Worm (Caenorhabditis elegans): ENCODE measurements around the gene pha-4.

pha-4 gene

DNA sequence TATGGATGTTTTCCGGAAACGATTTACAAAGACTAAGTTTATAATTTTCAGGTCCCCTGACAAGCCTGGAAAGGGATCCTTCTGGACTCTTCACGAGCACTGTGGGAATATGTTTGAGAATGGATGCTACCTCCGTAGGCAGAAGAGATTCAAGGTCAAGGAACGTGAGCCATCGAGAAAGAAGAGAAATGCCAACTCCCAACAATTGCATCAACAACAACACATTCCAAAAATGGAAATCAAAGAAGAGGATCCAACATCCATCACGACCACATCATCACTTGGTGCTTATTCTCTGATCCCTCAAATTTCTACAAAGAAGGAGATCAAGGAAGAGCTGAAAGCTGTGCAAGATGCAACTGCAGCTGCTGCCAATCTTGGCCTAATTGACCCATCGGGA, 5.3 kb downstream of the pha-4 start:
- TF ChIP-seq ztf-4 (tag; optimal IDR thresholded peaks at IDR 0.05) (no peak), elt-3 (tag; optimal IDR thresholded peaks at IDR 0.05) (no peak), R02D3.7 (tag; optimal IDR thresholded peaks at IDR 0.05) (no peak), gmeb-1 (tag; optimal IDR thresholded peaks at IDR 0.05) (no peak), mdl-1 (tag; optimal IDR thresholded peaks at IDR 0.05) (no peak), egl-27 (tag; optimal IDR thresholded peaks at IDR 0.05) (no peak), nhr-129 (tag; optimal IDR thresholded peaks at IDR 0.05) (no peak), crh-2 (tag; optimal IDR thresholded peaks at IDR 0.05) (no peak), nhr-21 (tag; optimal IDR thresholded peaks at IDR 0.05) (no peak), mab-5 (tag; optimal IDR thresholded peaks at IDR 0.05) (no peak), skn-1 (tag; optimal IDR thresholded peaks at IDR 0.05) (no peak), ceh-16 (tag; optimal IDR thresholded peaks at IDR 0.05) (no peak), fos-1 (tag; optimal IDR thresholded peaks at IDR 0.05) (no peak), lin-13 (GFP tag; optimal IDR thresholded peaks at IDR 0.05) (no peak)

DNA sequence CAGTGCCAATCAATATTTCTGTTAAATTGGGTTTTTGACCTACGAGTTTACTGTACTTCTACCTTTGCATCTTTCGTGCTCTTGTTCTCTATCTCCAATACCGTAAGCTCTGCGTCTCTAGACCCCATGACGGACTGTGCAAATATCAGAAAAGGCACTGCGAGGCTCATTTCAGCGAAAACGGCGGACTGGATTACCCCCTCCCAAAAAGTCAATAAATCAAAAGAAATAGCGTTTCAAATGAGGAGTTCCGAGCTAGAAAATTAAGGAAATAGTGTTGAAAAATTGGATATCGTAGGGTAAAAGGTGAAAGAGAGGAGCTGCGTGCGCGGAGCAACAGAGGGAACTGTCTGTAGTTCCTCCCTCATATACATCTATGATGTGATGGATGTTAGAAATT, 8.9 kb downstream of the pha-4 start:
- TF ChIP-seq nhr-23 (tag; optimal IDR thresholded peaks at IDR 0.05) (no peak), nhr-129 (tag; optimal IDR thresholded peaks at IDR 0.05) (peak; percentile 50), sma-9 (GFP tag; optimal IDR thresholded peaks at IDR 0.05) (peak; percentile 17), sma-9 (tag; optimal IDR thresholded peaks at IDR 0.05) (no peak), nhr-6 (tag; optimal IDR thresholded peaks at IDR 0.05) (no peak), F13H6.1 (tag; optimal IDR thresholded peaks at IDR 0.05) (peak; percentile 75)

DNA sequence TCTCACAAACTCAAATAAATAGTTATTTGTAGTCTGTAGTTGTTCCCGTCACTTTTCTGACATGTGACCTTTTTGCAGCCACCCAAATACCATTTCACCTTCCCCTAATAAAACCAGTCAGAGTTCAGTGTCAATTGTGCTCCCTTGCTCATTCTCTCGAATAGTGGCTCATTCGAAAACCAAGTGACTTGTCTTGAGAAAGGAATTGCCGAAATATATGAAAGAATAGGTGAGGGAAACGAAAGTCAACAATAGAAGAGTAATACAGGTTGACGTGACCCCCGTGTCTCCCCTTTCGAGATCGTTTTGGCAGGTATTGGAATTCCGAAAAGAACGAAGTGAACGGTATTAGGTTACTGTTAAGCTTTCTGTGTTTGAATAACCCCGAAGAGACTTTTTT, 10.3 kb downstream of the pha-4 start:
- TF ChIP-seq sma-9 (GFP tag; optimal IDR thresholded peaks at IDR 0.05) (peak; percentile 31), sma-9 (tag; optimal IDR thresholded peaks at IDR 0.05) (no peak), nhr-129 (tag; optimal IDR thresholded peaks at IDR 0.05) (peak; percentile 67), mbf-1 (tag; optimal IDR thresholded peaks at IDR 0.05) (no peak), F13H6.1 (tag; optimal IDR thresholded peaks at IDR 0.05) (peak; percentile 75), unc-62 (GFP tag; optimal IDR thresholded peaks at IDR 0.05) (no peak)

DNA sequence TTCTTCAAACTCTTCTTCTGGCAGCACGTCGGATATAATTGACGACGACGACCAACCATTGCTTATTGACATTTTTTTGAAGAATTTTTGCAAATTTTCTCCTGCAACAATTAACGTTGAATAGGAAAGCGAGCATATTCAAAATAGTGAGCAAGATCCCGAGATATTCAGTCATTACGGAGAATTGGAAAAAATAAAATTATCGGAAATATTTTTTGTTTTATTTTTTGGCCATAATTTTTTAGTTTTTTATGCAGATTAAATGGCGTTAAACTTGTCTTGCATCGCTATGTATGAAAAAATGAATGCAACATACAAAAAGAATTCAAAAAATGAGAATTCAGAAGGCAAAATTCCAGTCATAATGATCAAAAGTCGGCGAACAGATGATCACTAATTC, 17.2 kb downstream of the pha-4 start, which contains the start of gene elp-1:
elp-1 (minus strand) TSS at position 101 of the 400 bp plus-strand sequence.
- TF ChIP-seq ceh-82 (tag; optimal IDR thresholded peaks at IDR 0.05) (no peak), zag-1 (tag; optimal IDR thresholded peaks at IDR 0.05) (no peak), lin-39 (tag; optimal IDR thresholded peaks at IDR 0.05) (no peak), snpc-4 (tag; optimal IDR thresholded peaks at IDR 0.05) (no peak), sma-9 (GFP tag; optimal IDR thresholded peaks at IDR 0.05) (no peak), sma-9 (tag; optimal IDR thresholded peaks at IDR 0.05) (no peak), nhr-12 (tag; optimal IDR thresholded peaks at IDR 0.05) (no peak), aly-2 (tag; optimal IDR thresholded peaks at IDR 0.05) (no peak), alr-1 (tag; optimal IDR thresholded peaks at IDR 0.05) (no peak), ztf-11 (tag; optimal IDR thresholded peaks at IDR 0.05) (no peak), sem-4 (tag; optimal IDR thresholded peaks at IDR 0.05) (no peak)

DNA sequence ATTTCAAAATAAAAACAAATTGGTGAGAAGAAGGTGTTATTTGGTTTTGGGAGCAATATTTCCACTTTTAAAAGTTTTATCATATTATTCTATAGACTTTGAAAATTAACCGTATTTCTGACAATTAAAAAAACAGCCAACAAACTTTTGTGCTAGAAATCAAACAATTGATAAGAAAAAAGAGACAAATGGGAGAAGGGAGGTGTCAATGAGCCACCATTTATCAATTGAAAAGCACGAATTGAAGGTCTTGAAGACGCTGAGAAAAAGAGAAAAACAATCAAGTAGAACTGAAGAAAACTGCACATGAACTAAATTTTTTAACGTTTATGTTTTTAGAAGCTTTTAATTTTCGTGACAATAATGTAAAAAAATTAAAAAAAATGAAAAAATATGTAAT, 18.0 kb downstream of the pha-4 start:
- peak; percentile 85 for TF ChIP-seq fos-1 (tag; optimal IDR thresholded peaks at IDR 0.05)
- TF ChIP-seq Y55F3AM.14 (GFP tag; optimal IDR thresholded peaks at IDR 0.05) = no peak

DNA sequence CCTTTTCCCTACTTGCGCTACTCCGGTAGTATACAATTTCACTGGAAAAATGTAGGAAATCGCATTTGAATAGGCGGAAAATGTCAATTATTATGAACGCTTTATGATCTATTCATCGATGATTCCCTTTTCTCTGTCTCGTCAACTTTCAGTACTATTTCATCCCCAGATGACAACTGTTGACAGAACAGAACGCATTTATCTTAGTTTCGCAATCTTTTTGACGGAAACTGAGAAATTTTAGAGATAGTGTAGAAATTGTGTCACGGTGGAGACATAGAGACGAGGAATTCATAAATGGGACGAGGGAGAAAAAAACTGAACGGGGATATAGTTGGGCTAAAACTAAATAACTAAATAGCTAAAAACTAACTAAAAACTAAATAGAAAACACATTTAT, 18.9 kb downstream of the pha-4 start:
- TF ChIP-seq gmeb-1 (tag; optimal IDR thresholded peaks at IDR 0.05) (no peak), lsy-2 (tag; optimal IDR thresholded peaks at IDR 0.05) (peak in 1 of 2 experiments; percentile 2), nhr-129 (tag; optimal IDR thresholded peaks at IDR 0.05) (peak; percentile 27), C34F6.9 (tag; optimal IDR thresholded peaks at IDR 0.05) (peak; percentile 2)

DNA sequence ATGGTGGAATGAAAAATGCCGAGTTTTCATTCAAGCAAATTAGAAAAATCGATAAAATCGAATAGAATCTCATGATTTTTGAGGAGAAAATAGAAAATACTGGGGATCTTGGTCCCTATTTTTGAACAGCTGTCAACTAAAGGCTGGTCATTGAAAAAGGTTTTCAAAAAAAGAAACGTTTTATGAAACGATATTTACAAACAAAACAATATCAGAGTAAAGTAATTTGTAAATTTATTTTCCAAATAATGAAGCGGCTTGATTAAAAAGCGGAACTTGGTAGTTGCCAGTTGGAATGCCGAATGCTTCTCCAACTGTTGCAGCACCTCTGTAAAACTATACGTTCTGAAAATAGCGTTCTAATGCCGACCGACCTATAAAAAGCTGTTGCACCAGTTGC, 20.8 kb downstream of the pha-4 start, which contains the start of gene F38A6.5:
F38A6.5 (minus strand) TSS at position 101 of the 400 bp plus-strand sequence.
- TF ChIP-seq nhr-10 (tag; optimal IDR thresholded peaks at IDR 0.05) = no peak
- no peak for TF ChIP-seq nhr-12 (tag; optimal IDR thresholded peaks at IDR 0.05)
- TF ChIP-seq nhr-6 (tag; optimal IDR thresholded peaks at IDR 0.05) = no peak
- no peak for TF ChIP-seq crh-2 (tag; optimal IDR thresholded peaks at IDR 0.05)
- TF ChIP-seq ztf-4 (tag; optimal IDR thresholded peaks at IDR 0.05) = no peak
- TF ChIP-seq zag-1 (tag; optimal IDR thresholded peaks at IDR 0.05) = no peak
- TF ChIP-seq lin-11 (tag; optimal IDR thresholded peaks at IDR 0.05) = no peak
- no peak for TF ChIP-seq ama-1 (optimal IDR thresholded peaks at IDR 0.05)
- no peak for TF ChIP-seq blmp-1 (tag; optimal IDR thresholded peaks at IDR 0.05; ENCODE audit: insufficient read depth)
- no peak for TF ChIP-seq mbf-1 (tag; optimal IDR thresholded peaks at IDR 0.05)
- no peak for TF ChIP-seq egl-27 (tag; optimal IDR thresholded peaks at IDR 0.05)
- no peak for TF ChIP-seq R02D3.7 (tag; optimal IDR thresholded peaks at IDR 0.05)
- no peak for TF ChIP-seq sma-3 (GFP tag; optimal IDR thresholded peaks at IDR 0.05)

Measured in whole organism, L2 larva.